Fruit fly (Drosophila melanogaster) whole organism, wandering third instar larva: Measurements from ENCODE around the gene CG13894.

Experiments used
- Abd-B ChIP-seq: fragments of >200 bp; optimal IDR thresholded peaks from 2 replicates; lab custom pipeline; 2017; ENCODE audit warnings: missing biosample characterization, missing genetic modification characterization
- CG32264 ChIP-seq: fragments of 200-800 bp; sonication (Bioruptor generic); optimal IDR thresholded peaks from 2 replicates; lab custom pipeline; 2016; ENCODE audit warnings: missing biosample characterization, missing genetic modification characterization
- CG9705 ChIP-seq: fragments of 200-800 bp; sonication (Bioruptor generic); optimal IDR thresholded peaks from 2 replicates; lab custom pipeline; 2018; ENCODE audit warnings: missing biosample characterization, mild to moderate bottlenecking, missing genetic modification characterization
- CrebA ChIP-seq: fragments of 200-800 bp; sonication (Bioruptor generic); optimal IDR thresholded peaks from 2 replicates; lab custom pipeline; 2016; ENCODE audit warnings: missing biosample characterization, mild to moderate bottlenecking, missing genetic modification characterization, borderline replicate concordance
- Dfd ChIP-seq: fragments of >200 bp; optimal IDR thresholded peaks from 2 replicates; lab custom pipeline; 2017; ENCODE audit warnings: missing biosample characterization, missing genetic modification characterization
- Dif ChIP-seq: fragments of 200-275, 200-300 bp; sonication (Bioruptor generic); optimal IDR thresholded peaks from 2 replicates; lab custom pipeline; 2018; ENCODE audit warnings: missing biosample characterization, missing genetic modification characterization; ENCODE audit not compliant: partially characterized antibody
- GATAd ChIP-seq: sonication (Bioruptor generic); optimal IDR thresholded peaks from 2 replicates; lab custom pipeline; 2016; ENCODE audit warnings: missing biosample characterization, missing genetic modification characterization
- HLH106 ChIP-seq: fragments of 200-800 bp; optimal IDR thresholded peaks from 3 replicates; lab custom pipeline; 2019; ENCODE audit warnings: missing biosample characterization, mild to moderate bottlenecking, missing genetic modification characterization, moderate library complexity
- Hnf4 ChIP-seq: fragments of 200-800 bp; sonication (Bioruptor generic); optimal IDR thresholded peaks from 2 replicates; lab custom pipeline; 2016; ENCODE audit warnings: missing biosample characterization, mild to moderate bottlenecking, missing genetic modification characterization
- Hr78 ChIP-seq: fragments of >200 bp; optimal IDR thresholded peaks from 2 replicates; lab custom pipeline; 2017; ENCODE audit warnings: missing biosample characterization, missing genetic modification characterization
- Hr83 ChIP-seq: fragments of 200-300 bp; sonication (Bioruptor generic); optimal IDR thresholded peaks from 2 replicates; lab custom pipeline; 2016; ENCODE audit warnings: missing biosample characterization, mild to moderate bottlenecking, missing genetic modification characterization, moderate library complexity; ENCODE audit not compliant: poor library complexity, severe bottlenecking
- Jra ChIP-seq: sonication (Bioruptor generic); optimal IDR thresholded peaks from 2 replicates; lab custom pipeline; 2016; ENCODE audit warnings: missing biosample characterization, missing genetic modification characterization
- Mio ChIP-seq: sonication (Bioruptor generic); optimal IDR thresholded peaks from 2 replicates; lab custom pipeline; 2016; ENCODE audit warnings: missing biosample characterization, missing genetic modification characterization
- Myc ChIP-seq: fragments of >200 bp; optimal IDR thresholded peaks from 2 replicates; lab custom pipeline; 2017
- N ChIP-seq: fragments of >200 bp; optimal IDR thresholded peaks from 2 replicates; lab custom pipeline; 2018; ENCODE audit warnings: missing biosample characterization, missing external identifiers, missing genetic modification characterization
- OdsH ChIP-seq: fragments of 200-800 bp; sonication (Bioruptor generic); optimal IDR thresholded peaks from 2 replicates; lab custom pipeline; 2016; ENCODE audit warnings: missing biosample characterization, mild to moderate bottlenecking, missing genetic modification characterization
- Rel ChIP-seq, 2 experiments: fragments of 200-800 bp; sonication (Bioruptor generic) in 1 of 2; optimal IDR thresholded peaks; 2 replicates in 1 of 2; 3 replicates in 1 of 2; lab custom pipeline; 2016 to 2019; ENCODE audit warnings: mild to moderate bottlenecking in 2 of 2, missing biosample characterization in 2 of 2, missing genetic modification characterization in 2 of 2, moderate library complexity in 1 of 2
- Sp1 ChIP-seq: fragments of 200-800 bp; sonication (Bioruptor generic); optimal IDR thresholded peaks from 3 replicates; lab custom pipeline; 2019; ENCODE audit warnings: missing biosample characterization, mild to moderate bottlenecking, missing genetic modification characterization, moderate library complexity
- Vsx2 ChIP-seq: fragments of 200-300, 225-300 bp; sonication (Bioruptor generic); optimal IDR thresholded peaks from 2 replicates; lab custom pipeline; 2018; ENCODE audit warnings: missing biosample characterization, missing genetic modification characterization; ENCODE audit not compliant: partially characterized antibody
- br ChIP-seq: fragments of 200-800 bp; sonication (Bioruptor generic); optimal IDR thresholded peaks from 2 replicates; lab custom pipeline; 2016; ENCODE audit warnings: missing biosample characterization, missing genetic modification characterization
- brk ChIP-seq: fragments of 200-800 bp; sonication (Bioruptor generic); optimal IDR thresholded peaks from 2 replicates; lab custom pipeline; 2016; ENCODE audit warnings: missing biosample characterization, mild to moderate bottlenecking, missing genetic modification characterization
- dl ChIP-seq, 2 experiments: fragments of 175-275, 200-275 bp in 1 of 2; fragments of 200-275 bp in 1 of 2; sonication (Bioruptor generic); optimal IDR thresholded peaks; lab custom pipeline; 2018; ENCODE audit warnings: mild to moderate bottlenecking in 2 of 2, missing biosample characterization in 2 of 2, missing genetic modification characterization in 2 of 2, moderate library complexity in 2 of 2; ENCODE audit not compliant: partially characterized antibody in 2 of 2, insufficient read depth in 1 of 2
- dmrt93B ChIP-seq: fragments of 200-800 bp; sonication (Bioruptor generic); optimal IDR thresholded peaks from 2 replicates; lab custom pipeline; 2018; ENCODE audit warnings: missing biosample characterization, mild to moderate bottlenecking, missing genetic modification characterization
- dsf ChIP-seq: sonication (Bioruptor generic); optimal IDR thresholded peaks from 2 replicates; lab custom pipeline; 2016; ENCODE audit warnings: missing biosample characterization, missing genetic modification characterization, borderline replicate concordance
- ey ChIP-seq: fragments of 200-800 bp; sonication (Bioruptor generic); optimal IDR thresholded peaks from 2 replicates; lab custom pipeline; 2016; ENCODE audit warnings: missing biosample characterization, missing genetic modification characterization
- foxo ChIP-seq, 2 experiments: fragments of 200-800 bp; sonication (Bioruptor generic); optimal IDR thresholded peaks; 2 replicates in 1 of 2; 3 replicates in 1 of 2; lab custom pipeline; 2016 to 2017; ENCODE audit warnings: missing biosample characterization in 2 of 2, missing genetic modification characterization in 2 of 2
- fru ChIP-seq: fragments of 200-800 bp; sonication (Bioruptor generic); optimal IDR thresholded peaks from 3 replicates; lab custom pipeline; 2016; ENCODE audit warnings: missing biosample characterization, mild to moderate bottlenecking, missing genetic modification characterization
- h ChIP-seq: fragments of 200-800 bp; sonication (Bioruptor generic); optimal IDR thresholded peaks from 3 replicates; lab custom pipeline; 2016; ENCODE audit warnings: missing biosample characterization, mild to moderate bottlenecking, missing genetic modification characterization
- jim ChIP-seq: fragments of 175-275, 200-325 bp; sonication (Bioruptor generic); optimal IDR thresholded peaks from 2 replicates; lab custom pipeline; 2016; ENCODE audit warnings: missing biosample characterization, mild to moderate bottlenecking, missing genetic modification characterization
- lola ChIP-seq: fragments of >200 bp; optimal IDR thresholded peaks from 2 replicates; lab custom pipeline; 2017; ENCODE audit warnings: missing biosample characterization, missing genetic modification characterization
- pan ChIP-seq: fragments of >200 bp; optimal IDR thresholded peaks from 2 replicates; lab custom pipeline; 2017
- psq ChIP-seq: fragments of 200-800 bp; sonication (Bioruptor generic); optimal IDR thresholded peaks from 3 replicates; lab custom pipeline; 2017; ENCODE audit warnings: missing biosample characterization, mild to moderate bottlenecking, missing genetic modification characterization, moderate library complexity
- rgr ChIP-seq: fragments of 200-800 bp; sonication (Bioruptor generic); optimal IDR thresholded peaks from 3 replicates; lab custom pipeline; 2016; ENCODE audit warnings: missing biosample characterization, mild to moderate bottlenecking, missing genetic modification characterization
- sage ChIP-seq: fragments of 200-800 bp; sonication (Bioruptor generic); optimal IDR thresholded peaks from 2 replicates; lab custom pipeline; 2016; ENCODE audit warnings: missing biosample characterization, mild to moderate bottlenecking, missing genetic modification characterization
- sv ChIP-seq: fragments of 200-800 bp; sonication (Bioruptor generic); optimal IDR thresholded peaks from 3 replicates; lab custom pipeline; 2016; ENCODE audit warnings: missing biosample characterization, missing genetic modification characterization
- tai ChIP-seq: sonication (Bioruptor generic); optimal IDR thresholded peaks from 2 replicates; lab custom pipeline; 2016; ENCODE audit warnings: missing biosample characterization, missing genetic modification characterization
- usp ChIP-seq: fragments of >200 bp; optimal IDR thresholded peaks from 2 replicates; lab custom pipeline; 2017; ENCODE audit warnings: missing biosample characterization, missing genetic modification characterization
- woc ChIP-seq: sonication (Bioruptor generic); optimal IDR thresholded peaks from 2 replicates; lab custom pipeline; 2016; ENCODE audit warnings: missing biosample characterization, mild to moderate bottlenecking, missing genetic modification characterization

CG13894 gene

dm6 chr3L:729345-729744 is 30.4 kb upstream of the CG13894 start (continued):
- TF ChIP-seq OdsH (GFP tag; lab: Kevin White, UChicago) (no peak), Hr78 (GFP tag; lab: Kevin White, UChicago) (no peak), Hr83 (no peak), dl (GFP tag; optimal IDR thresholded peaks at IDR 0.05; lab: Kevin White, UChicago; ENCODE audit: insufficient read depth in 1 of 2, partially characterized antibody in 2 of 2) (no peak), brk (GFP tag; lab: Kevin White, UChicago) (no peak), sv (GFP tag; lab: Kevin White, UChicago) (no peak), Dfd (no peak), h (GFP tag; lab: Kevin White, UChicago) (peak; percentile 65), Abd-B (GFP tag; lab: Kevin White, UChicago) (no peak)
- TF ChIP-seq, all 38 proteins: peak for 14

- TF ChIP-seq OdsH (GFP tag; lab: Kevin White, UChicago) (peak; percentile 47), Hr78 (GFP tag; lab: Kevin White, UChicago) (no peak), Hr83 (no peak), lola (GFP tag; lab: Kevin White, UChicago) (no peak), CG32264 (no peak), woc (GFP tag; lab: Kevin White, UChicago) (no peak), br (peak; percentile 9), foxo (GFP tag; optimal IDR thresholded peaks at IDR 0.05; lab: Kevin White, UChicago) (peak in 1 of 2 experiments; percentile 26), rgr (peak; percentile 18), fru (GFP tag; lab: Kevin White, UChicago) (peak; percentile 10), HLH106 (tag; lab: Kevin White, UChicago) (peak; percentile 52), Abd-B (GFP tag; lab: Kevin White, UChicago) (no peak), Jra (GFP tag; lab: Kevin White, UChicago) (no peak), dsf (no peak), GATAd (no peak), usp (no peak), psq (GFP tag; lab: Kevin White, UChicago) (no peak), Dfd (no peak), tai (GFP tag; lab: Kevin White, UChicago) (peak; percentile 33), jim (GFP tag; lab: Kevin White, UChicago) (no peak), h (GFP tag; lab: Kevin White, UChicago) (peak; percentile 34), Sp1 (peak; percentile 45), N (GFP tag; lab: Kevin White, UChicago) (no peak), Vsx2 (no peak), brk (GFP tag; lab: Kevin White, UChicago) (no peak), ey (GFP tag; lab: Kevin White, UChicago) (peak; percentile 15)
These were observed 29.6 kb upstream of the CG13894 start for dm6 chr3L:728579-728978.

- TF ChIP-seq pan (lab: Kevin White, UChicago), result no peak
- peak; percentile 82 for TF ChIP-seq CG32264
- TF ChIP-seq CG9705 (GFP tag; lab: Kevin White, UChicago), result peak; percentile 74
- TF ChIP-seq Hnf4 (GFP tag; lab: Kevin White, UChicago), result peak; percentile 88
- TF ChIP-seq h (GFP tag; lab: Kevin White, UChicago), result peak; percentile 93
- TF ChIP-seq Sp1, result peak; percentile 91
- TF ChIP-seq Dif, result no peak
- TF ChIP-seq brk (GFP tag; lab: Kevin White, UChicago), result peak; percentile 78
- TF ChIP-seq ey (GFP tag; lab: Kevin White, UChicago), result peak; percentile 94
- peak; percentile 77 for TF ChIP-seq tai (GFP tag; lab: Kevin White, UChicago)
- TF ChIP-seq rgr, result peak; percentile 91
- peak; percentile 78 for TF ChIP-seq CrebA (GFP tag; lab: Kevin White, UChicago)
- TF ChIP-seq Hr83, result no peak
- no peak for TF ChIP-seq Mio
- TF ChIP-seq OdsH (GFP tag; lab: Kevin White, UChicago), result peak; percentile 91
- peak; percentile 11 for TF ChIP-seq Vsx2
- TF ChIP-seq psq (GFP tag; lab: Kevin White, UChicago), result peak; percentile 82
- no peak for TF ChIP-seq dl (GFP tag; optimal IDR thresholded peaks at IDR 0.05; lab: Kevin White, UChicago; ENCODE audit: insufficient read depth in 1 of 2, partially characterized antibody in 2 of 2)
- TF ChIP-seq Myc (lab: Kevin White, UChicago), result no peak
- no peak for TF ChIP-seq Hr78 (GFP tag; lab: Kevin White, UChicago)
- peak; percentile 25 for TF ChIP-seq dsf
- peak; percentile 94 for TF ChIP-seq fru (GFP tag; lab: Kevin White, UChicago)
- TF ChIP-seq Jra (GFP tag; lab: Kevin White, UChicago), result peak; percentile 60
- no peak for TF ChIP-seq sv (GFP tag; lab: Kevin White, UChicago)
- TF ChIP-seq woc (GFP tag; lab: Kevin White, UChicago), result peak; percentile 94
- no peak for TF ChIP-seq jim (GFP tag; lab: Kevin White, UChicago)
- peak; percentile 47 for TF ChIP-seq Rel (GFP tag; optimal IDR thresholded peaks at IDR 0.05; lab: Kevin White, UChicago)
- peak; percentile 62 for TF ChIP-seq Rel (tag; optimal IDR thresholded peaks at IDR 0.05; lab: Kevin White, UChicago)
- peak; percentile 85 for TF ChIP-seq sage (GFP tag; lab: Kevin White, UChicago)
- peak; percentile 14 to 92 for TF ChIP-seq foxo (GFP tag; optimal IDR thresholded peaks at IDR 0.05; lab: Kevin White, UChicago)
- peak; percentile 91 for TF ChIP-seq br
- TF ChIP-seq dmrt93B, result peak; percentile 64
- TF ChIP-seq HLH106 (tag; lab: Kevin White, UChicago), result peak; percentile 92
These were observed 28.9 kb upstream of the CG13894 start for dm6 chr3L:727874-728273.
